Fruit fly (Drosophila melanogaster): Measurements from ENCODE around the gene Prosalpha4.

Prosalpha4 gene

DNA sequence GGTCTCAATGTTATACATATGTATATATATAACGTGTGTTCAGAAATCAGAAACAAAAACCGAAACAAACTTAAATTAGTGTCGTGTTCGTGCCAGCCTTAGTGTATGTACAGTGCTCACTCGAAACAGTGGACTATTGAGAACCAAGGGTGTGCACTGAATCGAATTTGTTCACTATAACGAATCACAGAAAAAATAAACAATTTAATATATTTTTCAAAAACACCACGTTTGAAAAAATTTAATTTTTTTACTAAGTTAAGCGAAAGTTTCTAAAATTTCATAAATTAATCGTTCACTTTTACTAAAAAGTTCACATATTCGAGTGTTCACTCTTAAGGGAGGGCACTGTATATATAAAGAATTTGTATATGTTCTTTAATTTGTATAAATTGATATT, 9.1 kb downstream of the Prosalpha4 start (continued):
- TF ChIP-seq ttk (GFP tag; IDR thresholded peaks at IDR 0.05) (no peak), CG3281 (GFP tag; optimal IDR thresholded peaks at IDR 0.05) (peak; percentile 9), zfh2 (GFP tag; optimal IDR thresholded peaks at IDR 0.05) (no peak), CG9932 (GFP tag; IDR thresholded peaks at IDR 0.05) (peak; percentile 24; the same call in 1 of the 2 replicates), Fer1 (GFP tag; optimal IDR thresholded peaks at IDR 0.05) (peak; percentile 47), esg (GFP tag; conservative IDR thresholded peaks at IDR 0.05) (0 out of 2 replicates have a peak, but pooled peaks have one; percentile 9), Blimp-1 (GFP tag; optimal IDR thresholded peaks at IDR 0.05) (peak; percentile 18), CG9727 (GFP tag; optimal IDR thresholded peaks at IDR 0.05) (peak; percentile 19), luna (GFP tag; optimal IDR thresholded peaks at IDR 0.05) (no peak), danr (GFP tag; IDR thresholded peaks at IDR 0.05) (no peak), lilli (GFP tag; optimal IDR thresholded peaks at IDR 0.05) (peak; percentile 24), CG10462 (GFP tag; optimal IDR thresholded peaks at IDR 0.05) (no peak), cato (GFP tag; optimal IDR thresholded peaks at IDR 0.05; ENCODE audit: borderline replicate concordance) (no peak), Ets65A (GFP tag) (peak; percentile 3), unpg (GFP tag; optimal IDR thresholded peaks at IDR 0.05) (peak; percentile 50), sc (optimal IDR thresholded peaks at IDR 0.05) (no peak), sc (GFP tag; optimal IDR thresholded peaks at IDR 0.05) (no peak), CG13424 (tag; optimal IDR thresholded peaks at IDR 0.05) (peak; percentile 37), Xbp1 (GFP tag; optimal IDR thresholded peaks at IDR 0.05) (peak; percentile 17), PHDP (tag; optimal IDR thresholded peaks at IDR 0.05) (peak; percentile 36), CG8944 (GFP tag; optimal IDR thresholded peaks at IDR 0.05) (no peak), CG10267 (tag; optimal IDR thresholded peaks at IDR 0.05) (peak; percentile 14), Hr51 (GFP tag; optimal IDR thresholded peaks at IDR 0.05) (peak in 1 of 2 experiments; percentile 35), gcm (GFP tag; optimal IDR thresholded peaks at IDR 0.05) (peak; percentile 4), CG2678 (tag; optimal IDR thresholded peaks at IDR 0.05) (peak; percentile 58), CG15601 (tag; optimal IDR thresholded peaks at IDR 0.05) (no peak), dysf (GFP tag; IDR thresholded peaks at IDR 0.05) (0 out of 3 replicates have a peak, but pooled peaks have one; percentile 13), Drgx (GFP tag; IDR thresholded peaks at IDR 0.05) (0 out of 2 replicates have a peak, but pooled peaks have one; percentile 11), CG18262 (tag; optimal IDR thresholded peaks at IDR 0.05) (peak; percentile 36), CG2120 (GFP tag; optimal IDR thresholded peaks at IDR 0.05) (peak; percentile 39), pan (optimal IDR thresholded peaks at IDR 0.05) (no peak), pan (GFP tag; optimal IDR thresholded peaks at IDR 0.05 in 1 of 2, IDR thresholded peaks at IDR 0.05 in 1 of 2) (peak in 1 of 2 experiments; percentile 19), CG30403 (GFP tag; optimal IDR thresholded peaks at IDR 0.05) (peak; percentile 28), dmrt11E (tag; optimal IDR thresholded peaks at IDR 0.05) (peak; percentile 8), pho (GFP tag; optimal IDR thresholded peaks at IDR 0.05) (no peak)

DNA sequence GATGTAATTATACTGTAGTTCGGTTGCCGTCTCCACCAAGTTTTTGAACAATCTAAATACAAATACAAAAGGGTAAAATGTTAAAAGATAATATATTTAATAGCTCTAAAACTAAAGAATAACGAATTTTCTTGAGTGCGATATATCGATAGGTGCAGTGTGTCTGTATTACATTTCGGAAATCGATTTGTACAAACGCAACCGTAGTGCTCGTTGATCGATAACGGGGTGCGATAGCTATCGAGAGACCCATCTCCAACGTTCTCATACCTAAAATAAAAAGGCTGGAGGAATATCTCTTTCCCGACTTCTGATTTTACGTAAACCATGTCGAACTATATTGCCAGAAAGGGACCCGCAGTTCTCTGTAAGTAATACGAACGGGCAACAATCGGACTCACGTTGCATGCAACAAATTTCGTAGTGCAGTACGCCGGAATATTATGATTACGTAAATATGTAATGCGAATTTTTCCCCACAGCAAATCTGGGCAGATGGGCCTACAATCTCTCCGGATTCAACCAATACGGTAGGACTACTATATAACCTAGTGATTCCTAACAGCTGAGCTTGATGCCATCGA, 10.1 kb downstream of the Prosalpha4 start, which contains the start of gene UQCR-14:
Gene UQCR-14, plus strand, starts transcription at position 206 of the 584 bp plus-strand sequence.
- TF ChIP-seq CG11247 (GFP tag; IDR thresholded peaks at IDR 0.05) (peak; percentile 18; the same call in 1 of the 2 replicates), CG4360 (GFP tag; IDR thresholded peaks at IDR 0.05) (no peak), sob (GFP tag; IDR thresholded peaks at IDR 0.05) (peak; percentile 33; the same call in 1 of the 2 replicates), CG11696 (GFP tag; IDR thresholded peaks at IDR 0.05) (no peak), CG1647 (GFP tag; optimal IDR thresholded peaks at IDR 0.05) (no peak), Bteb2 (GFP tag; optimal IDR thresholded peaks at IDR 0.05) (no peak), crol (GFP tag; IDR thresholded peaks at IDR 0.05) (no peak), CG2712 (tag; optimal IDR thresholded peaks at IDR 0.05) (peak; percentile 62), Hsf (GFP tag; optimal IDR thresholded peaks at IDR 0.05) (peak; percentile 34), wek (GFP tag; optimal IDR thresholded peaks at IDR 0.05) (no peak), CG14710 (tag; optimal IDR thresholded peaks at IDR 0.05) (peak; percentile 89), D19B (GFP tag; optimal IDR thresholded peaks at IDR 0.05) (no peak), CG3281 (GFP tag; optimal IDR thresholded peaks at IDR 0.05) (peak; percentile 46), fu2 (GFP tag; optimal IDR thresholded peaks at IDR 0.05) (peak; percentile 4), CG33213 (GFP tag; optimal IDR thresholded peaks at IDR 0.05) (peak; percentile 19), fd96Cb (tag; optimal IDR thresholded peaks at IDR 0.05) (no peak), Lpt (GFP tag; optimal IDR thresholded peaks at IDR 0.05) (no peak), CG7357 (GFP tag; IDR thresholded peaks at IDR 0.05) (no peak), ham (GFP tag; IDR thresholded peaks at IDR 0.05) (no peak)
